Worm (Caenorhabditis elegans): ENCODE measurements around the gene Y49A3A.4.

DNA sequence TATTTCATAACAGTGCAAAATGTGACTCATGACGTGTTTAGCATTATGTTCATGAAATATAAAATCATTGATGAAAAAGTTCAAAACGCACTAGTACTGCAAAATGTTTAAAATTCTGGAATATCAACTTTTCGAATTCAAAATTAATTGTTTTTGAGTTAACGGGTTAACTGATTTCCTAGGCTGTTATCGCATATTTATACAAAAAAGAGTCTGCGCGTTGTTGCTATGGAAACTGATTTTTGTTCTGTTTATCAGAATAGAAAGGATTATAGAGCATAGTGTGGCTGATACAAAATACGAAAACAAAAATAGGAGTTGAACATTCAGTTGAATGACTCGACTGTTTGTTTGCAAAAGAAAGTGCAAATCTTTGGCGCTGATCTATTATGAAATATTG, 41.1 kb downstream of the Y49A3A.4 start:
- TF ChIP-seq pqm-1 (tag; optimal IDR thresholded peaks at IDR 0.05), result no peak
- TF ChIP-seq ama-1 (optimal IDR thresholded peaks at IDR 0.05), result no peak

Data from whole organism, L1 larva.